Fruit fly (Drosophila melanogaster): Measurements from ENCODE around the gene obst-E.

Gene obst-E

dm6 chr2L:5790799-5791526, 25.0 kb upstream of the obst-E start (continued):
- TF ChIP-seq pros (GFP tag; optimal IDR thresholded peaks at IDR 0.05) (no peak), Hand (GFP tag; optimal IDR thresholded peaks at IDR 0.05) (no peak), sqz (GFP tag; optimal IDR thresholded peaks at IDR 0.05) (no peak), exex (tag; optimal IDR thresholded peaks at IDR 0.05) (peak; percentile 95), D19A (tag; optimal IDR thresholded peaks at IDR 0.05) (peak; percentile 60), CG34376 (GFP tag; optimal IDR thresholded peaks at IDR 0.05) (peak; percentile 26), inv (GFP tag; IDR thresholded peaks at IDR 0.05; ENCODE audit: partially characterized antibody) (no peak), Six4 (GFP tag; optimal IDR thresholded peaks at IDR 0.05) (no peak), CG2199 (GFP tag; IDR thresholded peaks at IDR 0.05) (no peak), cwo (GFP tag; optimal IDR thresholded peaks at IDR 0.05) (peak; percentile 9), en (GFP tag; optimal IDR thresholded peaks at IDR 0.05) (no peak), CG2875 (GFP tag; optimal IDR thresholded peaks at IDR 0.05) (no peak), mirr (GFP tag; optimal IDR thresholded peaks at IDR 0.05) (peak; percentile 94), sima (GFP tag; optimal IDR thresholded peaks at IDR 0.05) (no peak), sens (GFP tag) (peak; percentile 52), Hmx (GFP tag; optimal IDR thresholded peaks at IDR 0.05) (no peak), CHES-1-like (GFP tag; optimal IDR thresholded peaks at IDR 0.05) (no peak), PHDP (tag; optimal IDR thresholded peaks at IDR 0.05) (no peak), CG11398 (GFP tag; optimal IDR thresholded peaks at IDR 0.05) (no peak), caup (GFP tag; optimal IDR thresholded peaks at IDR 0.05; ENCODE audit: severe bottlenecking) (peak; percentile 61), CG4820 (GFP tag; optimal IDR thresholded peaks at IDR 0.05) (no peak), Antp (GFP tag; optimal IDR thresholded peaks at IDR 0.05) (no peak), br (optimal IDR thresholded peaks at IDR 0.05) (no peak), CG11695 (GFP tag; IDR thresholded peaks at IDR 0.05) (no peak), sd (tag; optimal IDR thresholded peaks at IDR 0.05) (peak; percentile 88), CG5180 (GFP tag; optimal IDR thresholded peaks at IDR 0.05) (no peak), NK7.1 (GFP tag; optimal IDR thresholded peaks at IDR 0.05) (no peak), CG17829 (tag; optimal IDR thresholded peaks at IDR 0.05) (no peak), CG18599 (GFP tag; optimal IDR thresholded peaks at IDR 0.05) (peak; percentile 23), tin (GFP tag; optimal IDR thresholded peaks at IDR 0.05) (no peak), HLH4C (GFP tag; IDR thresholded peaks at IDR 0.05; ENCODE audit: partially characterized antibody) (no peak), sug (tag; optimal IDR thresholded peaks at IDR 0.05) (peak; percentile 27), NFAT (GFP tag; IDR thresholded peaks at IDR 0.05) (no peak), CG16813 (GFP tag; IDR thresholded peaks at IDR 0.05; ENCODE audit: partially characterized antibody) (no peak), Jarid2 (GFP tag; optimal IDR thresholded peaks at IDR 0.05) (no peak), CTCF (GFP tag; optimal IDR thresholded peaks at IDR 0.05) (no peak), ind (GFP tag; optimal IDR thresholded peaks at IDR 0.05) (no peak), chm (GFP tag; IDR thresholded peaks at IDR 0.05) (no peak), CG3281 (GFP tag; optimal IDR thresholded peaks at IDR 0.05) (no peak), YL-1 (GFP tag; optimal IDR thresholded peaks at IDR 0.05) (no peak), gem (tag; optimal IDR thresholded peaks at IDR 0.05) (peak; percentile 8), cad (GFP tag; optimal IDR thresholded peaks at IDR 0.05) (no peak), CG31365 (tag; optimal IDR thresholded peaks at IDR 0.05) (no peak), CG2678 (tag; optimal IDR thresholded peaks at IDR 0.05) (peak; percentile 10), CG11456 (GFP tag; IDR thresholded peaks at IDR 0.05) (no peak), rib (GFP tag; IDR thresholded peaks at IDR 0.05) (no peak), tio (GFP tag; optimal IDR thresholded peaks at IDR 0.05) (no peak), CG8388 (GFP tag; optimal IDR thresholded peaks at IDR 0.05) (no peak), CG7372 (GFP tag; IDR thresholded peaks at IDR 0.05) (no peak), H2.0 (GFP tag; IDR thresholded peaks at IDR 0.05) (no peak), GATAe (GFP tag; conservative IDR thresholded peaks at IDR 0.05) (peak; percentile 20; the same call in 1 of the 2 replicates)

Measured in whole organism, embryonic.